Worm (Caenorhabditis elegans) whole organism, midembryonic: ENCODE measurements around the gene spig-7.

Experiments
- T22C8.4 ChIP-seq: fragments of 200-800 bp; sonication (Bioruptor generic); IDR thresholded peaks from 2 replicates; pipeline ENCODE4 v1.3.6; 2022; ENCODE audit warnings: missing genetic modification characterization, missing compliant biosample characterization
- ref-1 ChIP-seq: fragments of 200-800 bp; sonication (Bioruptor generic); conservative IDR thresholded peaks from 2 replicates; pipeline ENCODE4 v1.3.6; 2022; ENCODE audit warnings: missing genetic modification reagents, missing genetic modification characterization, missing compliant biosample characterization
- ztf-29 ChIP-seq: fragments of 200-800 bp; sonication (Bioruptor generic); IDR thresholded peaks from 2 replicates; pipeline ENCODE4 v1.3.6; 2022; ENCODE audit warnings: missing genetic modification reagents, missing genetic modification characterization, missing compliant biosample characterization

- TF ChIP-seq T22C8.4 (GFP tag; lab: Robert Waterston, UW) (no peak), ref-1 (GFP tag; lab: Robert Waterston, UW) (no peak), ztf-29 (GFP tag; lab: Robert Waterston, UW) (no peak)
Observed at ce11 chrV:1464543-1465040, 30.0 kb upstream of the spig-7 start, which contains the start of the genes fpn-1.2 and pqn-54.
